Worm (Caenorhabditis elegans) whole organism, L3 larva: ENCODE data around the gene fut-1.

Experiments used
- R02D3.7 ChIP-seq: fragments of 150-350 bp; optimal IDR thresholded peaks from 2 replicates; lab custom pipeline; 2014; ENCODE audit warnings: missing biosample characterization, missing genetic modification characterization
- ZK546.5 ChIP-seq: sonication (generic microtip); optimal IDR thresholded peaks from 2 replicates; lab custom pipeline; 2017; ENCODE audit warnings: missing biosample characterization, missing genetic modification characterization
- ama-1 ChIP-seq: fragments of 150-350 bp; optimal IDR thresholded peaks from 2 replicates; lab custom pipeline; 2018
- ceh-16 ChIP-seq: sonication (generic microtip); optimal IDR thresholded peaks from 2 replicates; lab custom pipeline; 2017; ENCODE audit warnings: missing biosample characterization, missing genetic modification characterization
- ceh-28 ChIP-seq: fragments of 150-350 bp; optimal IDR thresholded peaks from 2 replicates; lab custom pipeline; 2014; ENCODE audit warnings: missing biosample characterization, missing genetic modification reagents, missing genetic modification characterization
- ceh-9 ChIP-seq: sonication (generic microtip); optimal IDR thresholded peaks from 2 replicates; lab custom pipeline; 2018; ENCODE audit warnings: missing biosample characterization, missing genetic modification characterization
- daf-12 ChIP-seq: fragments of 150-350 bp; optimal IDR thresholded peaks from 2 replicates; lab custom pipeline; 2014; ENCODE audit warnings: missing biosample characterization, missing genetic modification reagents, missing genetic modification characterization
- egl-27 ChIP-seq: sonication (generic microtip); optimal IDR thresholded peaks from 4 replicates; lab custom pipeline; 2017; ENCODE audit warnings: missing biosample characterization, missing genetic modification reagents, missing genetic modification characterization
- egl-5 ChIP-seq: fragments of 150-350 bp; optimal IDR thresholded peaks from 2 replicates; lab custom pipeline; 2017; ENCODE audit warnings: missing biosample characterization, missing genetic modification reagents, missing genetic modification characterization, inconsistent platforms
- elt-1 ChIP-seq: fragments of 150-350 bp; optimal IDR thresholded peaks from 2 replicates; lab custom pipeline; 2014; ENCODE audit warnings: missing biosample characterization, missing genetic modification characterization
- elt-2 ChIP-seq: sonication (generic microtip); optimal IDR thresholded peaks from 2 replicates; lab custom pipeline; 2016; ENCODE audit warnings: missing genetic modification reagents, mild to moderate bottlenecking, missing genetic modification characterization, missing compliant biosample characterization
- eor-1 ChIP-seq, 2 experiments: fragments of 150-350 bp; optimal IDR thresholded peaks; 2 replicates each; lab custom pipeline; 2014 to 2018; ENCODE audit warnings: missing biosample characterization in 2 of 2, missing genetic modification characterization in 2 of 2
- fkh-2 ChIP-seq: fragments of 150-350 bp; optimal IDR thresholded peaks from 2 replicates; lab custom pipeline; 2014; ENCODE audit warnings: missing biosample characterization, missing genetic modification reagents, missing genetic modification characterization
- fos-1 ChIP-seq: fragments of 150-350 bp; optimal IDR thresholded peaks from 2 replicates; lab custom pipeline; 2014; ENCODE audit warnings: missing biosample characterization, missing genetic modification characterization
- hmg-11 ChIP-seq: sonication (generic microtip); optimal IDR thresholded peaks from 2 replicates; lab custom pipeline; 2016; ENCODE audit warnings: missing genetic modification characterization, missing compliant biosample characterization
- jun-1 ChIP-seq: fragments of 150-350 bp; optimal IDR thresholded peaks from 2 replicates; lab custom pipeline; 2014; ENCODE audit warnings: missing biosample characterization, missing genetic modification reagents, missing genetic modification characterization
- lin-15B ChIP-seq: fragments of 150-350 bp; optimal IDR thresholded peaks from 2 replicates; lab custom pipeline; 2014; ENCODE audit warnings: missing biosample characterization, missing genetic modification characterization
- lin-39 ChIP-seq: fragments of 150-350 bp; optimal IDR thresholded peaks from 2 replicates; lab custom pipeline; 2018; ENCODE audit warnings: missing biosample characterization, missing genetic modification reagents, missing genetic modification characterization
- lsy-12 ChIP-seq: sonication (generic microtip); optimal IDR thresholded peaks from 2 replicates; lab custom pipeline; 2016; ENCODE audit warnings: mild to moderate bottlenecking, missing genetic modification characterization, missing compliant biosample characterization
- mdl-1 ChIP-seq: fragments of 150-350 bp; optimal IDR thresholded peaks from 2 replicates; lab custom pipeline; 2014; ENCODE audit warnings: missing biosample characterization, missing genetic modification characterization
- nfya-1 ChIP-seq: sonication (generic microtip); optimal IDR thresholded peaks from 2 replicates; lab custom pipeline; 2017; ENCODE audit warnings: missing genetic modification characterization, mild to moderate bottlenecking, missing compliant biosample characterization, antibody characterized with exemption, moderate library complexity; ENCODE audit not compliant: insufficient read depth
- nhr-11 ChIP-seq: fragments of 150-350 bp; optimal IDR thresholded peaks from 2 replicates; lab custom pipeline; 2014; ENCODE audit warnings: missing biosample characterization, missing genetic modification characterization
- nhr-12 ChIP-seq: fragments of 150-350 bp; optimal IDR thresholded peaks from 2 replicates; lab custom pipeline; 2014; ENCODE audit warnings: missing biosample characterization, missing genetic modification characterization
- nhr-23 ChIP-seq: fragments of 150-350 bp; optimal IDR thresholded peaks from 2 replicates; lab custom pipeline; 2014; ENCODE audit warnings: missing biosample characterization, missing genetic modification reagents, missing genetic modification characterization
- nhr-237 ChIP-seq: fragments of 150-350 bp; optimal IDR thresholded peaks from 2 replicates; lab custom pipeline; 2014; ENCODE audit warnings: missing biosample characterization, missing genetic modification characterization
- nhr-25 ChIP-seq: sonication (generic microtip); optimal IDR thresholded peaks from 2 replicates; lab custom pipeline; 2017; ENCODE audit warnings: missing biosample characterization, missing genetic modification characterization
- nhr-28 ChIP-seq: fragments of 150-350 bp; optimal IDR thresholded peaks from 2 replicates; lab custom pipeline; 2014; ENCODE audit warnings: missing biosample characterization, missing genetic modification characterization
- nhr-43 ChIP-seq: sonication (generic microtip); optimal IDR thresholded peaks from 2 replicates; lab custom pipeline; 2016; ENCODE audit warnings: mild to moderate bottlenecking, missing genetic modification characterization, missing compliant biosample characterization; ENCODE audit not compliant: poor library complexity, severe bottlenecking
- nhr-67 ChIP-seq: fragments of 150-350 bp; optimal IDR thresholded peaks from 2 replicates; lab custom pipeline; 2014; ENCODE audit warnings: missing biosample characterization, missing genetic modification characterization
- nhr-76 ChIP-seq: fragments of 150-350 bp; sonication (generic microtip); optimal IDR thresholded peaks from 5 replicates; lab custom pipeline; 2014; ENCODE audit warnings: missing biosample characterization, missing genetic modification characterization
- nhr-77 ChIP-seq: fragments of 150-350 bp; optimal IDR thresholded peaks from 2 replicates; lab custom pipeline; 2014; ENCODE audit warnings: missing biosample characterization, missing genetic modification characterization
- pha-4 ChIP-seq: fragments of 150-350 bp; optimal IDR thresholded peaks from 2 replicates; lab custom pipeline; 2014; ENCODE audit warnings: missing biosample characterization, missing genetic modification reagents, missing genetic modification characterization
- pqm-1 ChIP-seq: fragments of 150-350 bp; optimal IDR thresholded peaks from 2 replicates; lab custom pipeline; 2017; ENCODE audit warnings: missing biosample characterization, missing genetic modification characterization, inconsistent platforms
- sea-2 ChIP-seq: fragments of 150-350 bp; sonication (generic microtip); optimal IDR thresholded peaks from 4 replicates; lab custom pipeline; 2014; ENCODE audit warnings: missing biosample characterization, missing genetic modification reagents, missing genetic modification characterization
- skn-1 ChIP-seq: fragments of 150-350 bp; optimal IDR thresholded peaks from 2 replicates; lab custom pipeline; 2014; ENCODE audit warnings: missing biosample characterization, missing genetic modification characterization
- snpc-4 ChIP-seq: fragments of 150-350 bp; optimal IDR thresholded peaks from 2 replicates; lab custom pipeline; 2014; ENCODE audit warnings: missing biosample characterization, missing genetic modification characterization
- tbx-2 ChIP-seq: sonication (generic microtip); optimal IDR thresholded peaks from 2 replicates; lab custom pipeline; 2016; ENCODE audit warnings: mild to moderate bottlenecking, missing genetic modification characterization, missing compliant biosample characterization
- unc-39 ChIP-seq: sonication (generic microtip); optimal IDR thresholded peaks from 4 replicates; lab custom pipeline; 2017; ENCODE audit warnings: missing biosample characterization, missing genetic modification characterization
- unc-62 ChIP-seq: fragments of 150-350 bp; sonication (generic microtip); optimal IDR thresholded peaks from 4 replicates; lab custom pipeline; 2014; ENCODE audit warnings: missing biosample characterization, missing genetic modification reagents, missing genetic modification characterization
- zag-1 ChIP-seq: fragments of 150-350 bp; optimal IDR thresholded peaks from 2 replicates; lab custom pipeline; 2014; ENCODE audit warnings: missing biosample characterization, missing genetic modification characterization
- ztf-11 ChIP-seq: fragments of 150-350 bp; optimal IDR thresholded peaks from 2 replicates; lab custom pipeline; 2014; ENCODE audit warnings: missing biosample characterization, missing genetic modification characterization

Gene fut-1

DNA sequence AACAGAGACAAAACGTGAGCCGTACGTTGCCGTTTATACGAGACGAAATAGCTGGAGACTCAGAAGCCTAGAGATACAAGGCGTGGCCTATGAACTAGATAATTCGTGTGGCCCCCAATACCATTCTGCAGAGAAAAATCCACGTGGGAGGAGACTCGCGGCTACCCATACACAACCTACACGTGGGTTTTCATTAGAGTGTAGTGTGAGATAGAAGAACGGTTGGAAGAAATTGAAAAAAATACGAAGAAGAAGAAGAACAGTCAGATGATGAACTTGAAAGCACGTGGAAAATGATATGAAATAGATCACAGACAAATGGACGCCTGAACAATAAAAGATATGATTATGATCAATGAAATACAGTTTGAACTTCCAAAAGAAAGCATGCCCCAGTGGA is 5.7 kb upstream of the fut-1 start:
- TF ChIP-seq ceh-28 (tag; lab: Kevin White, UChicago) (no peak), mdl-1 (tag; lab: Kevin White, UChicago) (peak; percentile 48), nhr-25 (tag; lab: Kevin White, UChicago) (peak; percentile 24), nhr-237 (tag; lab: Kevin White, UChicago) (no peak), nhr-67 (tag; lab: Kevin White, UChicago) (no peak), fkh-2 (no peak), jun-1 (no peak), lsy-12 (tag; lab: Kevin White, UChicago) (peak; percentile 2), R02D3.7 (tag; lab: Kevin White, UChicago) (no peak), elt-2 (tag; lab: Kevin White, UChicago) (no peak), egl-5 (tag; lab: Kevin White, UChicago) (no peak), ceh-9 (tag; lab: Kevin White, UChicago) (no peak), ztf-11 (tag; lab: Kevin White, UChicago) (no peak), lin-15B (tag; lab: Kevin White, UChicago) (no peak), nhr-28 (tag; lab: Kevin White, UChicago) (no peak), ceh-16 (tag; lab: Kevin White, UChicago) (no peak), lin-39 (no peak), elt-1 (tag; lab: Kevin White, UChicago) (no peak), sea-2 (GFP tag; lab: Kevin White, UChicago) (no peak), pqm-1 (tag; lab: Kevin White, UChicago) (no peak), snpc-4 (no peak), daf-12 (tag; lab: Kevin White, UChicago) (no peak), pha-4 (no peak), hmg-11 (tag; lab: Kevin White, UChicago) (no peak), unc-62 (GFP tag; lab: Kevin White, UChicago) (no peak), egl-27 (no peak), nhr-23 (peak; percentile 70), nhr-11 (tag; lab: Kevin White, UChicago) (no peak), nhr-76 (no peak), tbx-2 (no peak), ama-1 (no peak), unc-39 (no peak), nhr-43 (peak; percentile 81), fos-1 (no peak), nhr-12 (tag; lab: Kevin White, UChicago) (no peak)

DNA sequence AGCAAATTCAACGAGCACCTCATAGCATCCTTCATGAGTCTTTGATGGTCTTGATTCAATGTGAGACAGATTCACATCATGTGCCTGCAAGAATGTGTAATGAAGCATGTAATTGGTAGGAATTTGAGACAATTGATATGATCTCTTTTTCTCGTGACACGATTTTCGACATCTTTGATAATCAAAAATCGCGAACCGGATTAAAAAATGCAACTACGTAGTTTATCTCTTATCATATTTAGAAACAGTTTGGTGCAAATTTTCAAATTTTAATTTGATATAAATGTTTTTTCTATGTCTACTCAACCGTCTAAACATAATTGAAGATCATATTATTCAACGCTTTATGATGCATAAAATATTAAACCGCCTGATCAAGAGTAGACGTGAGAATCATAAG is 4.9 kb upstream of the fut-1 start:
- TF ChIP-seq pha-4, result no peak
- TF ChIP-seq nfya-1 (tag; lab: Kevin White, UChicago), result no peak
- no peak for TF ChIP-seq lin-39
- TF ChIP-seq ceh-28 (tag; lab: Kevin White, UChicago), result no peak
- no peak for TF ChIP-seq ztf-11 (tag; lab: Kevin White, UChicago)
- TF ChIP-seq unc-62 (GFP tag; lab: Kevin White, UChicago), result no peak
- TF ChIP-seq fos-1, result no peak
- TF ChIP-seq lsy-12 (tag; lab: Kevin White, UChicago), result no peak
- no peak for TF ChIP-seq ama-1
- no peak for TF ChIP-seq sea-2 (GFP tag; lab: Kevin White, UChicago)
- TF ChIP-seq unc-39, result no peak
- no peak for TF ChIP-seq daf-12 (tag; lab: Kevin White, UChicago)
- TF ChIP-seq hmg-11 (tag; lab: Kevin White, UChicago), result no peak
- TF ChIP-seq zag-1 (tag; lab: Kevin White, UChicago), result no peak
- TF ChIP-seq nhr-43, result no peak
- no peak for TF ChIP-seq nhr-77
- no peak for TF ChIP-seq ZK546.5 (tag; lab: Kevin White, UChicago)
- no peak for TF ChIP-seq egl-5 (tag; lab: Kevin White, UChicago)

DNA sequence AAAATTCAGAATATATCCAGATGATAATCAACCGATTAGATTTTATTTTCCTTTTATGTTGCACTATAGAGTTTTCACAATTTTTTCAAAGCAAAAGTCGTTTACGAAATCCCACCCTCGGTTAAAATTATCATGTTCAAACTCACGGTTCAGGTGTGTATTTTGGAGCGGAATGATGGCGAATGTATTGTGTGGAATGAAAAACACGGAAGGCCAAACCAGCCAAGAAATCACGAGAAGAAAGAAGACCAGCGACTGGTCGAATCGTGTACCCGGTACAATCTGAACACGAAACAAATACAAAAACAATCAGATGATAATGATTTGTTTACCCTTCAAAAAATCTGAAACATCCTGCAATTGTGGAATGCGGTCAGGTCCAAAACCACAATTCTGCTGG is 4.0 kb upstream of the fut-1 start:
- TF ChIP-seq nhr-77, result no peak
- TF ChIP-seq unc-39, result no peak

DNA sequence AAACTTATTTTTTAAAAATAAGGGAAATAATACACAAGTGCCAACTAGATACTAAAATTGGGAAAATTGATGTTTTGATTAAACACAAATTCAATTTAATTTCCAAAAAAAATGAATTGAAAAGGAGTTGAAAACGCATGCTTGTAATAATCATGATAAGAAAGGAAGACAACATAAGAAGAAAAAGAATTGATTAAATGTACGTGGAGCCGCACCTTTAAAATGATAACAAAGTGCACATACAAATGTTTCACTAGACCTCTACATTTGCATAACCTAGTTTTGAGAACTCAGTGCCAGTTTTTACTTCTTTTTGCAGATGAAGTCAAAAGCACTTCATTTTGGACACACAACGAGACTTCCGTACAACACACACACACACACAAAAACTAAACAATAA is 2.3 kb upstream of the fut-1 start:
- peak; percentile 56 for TF ChIP-seq elt-2 (tag; lab: Kevin White, UChicago)
- peak; percentile 20 for TF ChIP-seq pha-4
- no peak for TF ChIP-seq eor-1 (tag; optimal IDR thresholded peaks at IDR 0.05; lab: Kevin White, UChicago)
- no peak for TF ChIP-seq skn-1
